Fruit fly (Drosophila melanogaster): ENCODE measurements around the gene Ncoa6.

DNA sequence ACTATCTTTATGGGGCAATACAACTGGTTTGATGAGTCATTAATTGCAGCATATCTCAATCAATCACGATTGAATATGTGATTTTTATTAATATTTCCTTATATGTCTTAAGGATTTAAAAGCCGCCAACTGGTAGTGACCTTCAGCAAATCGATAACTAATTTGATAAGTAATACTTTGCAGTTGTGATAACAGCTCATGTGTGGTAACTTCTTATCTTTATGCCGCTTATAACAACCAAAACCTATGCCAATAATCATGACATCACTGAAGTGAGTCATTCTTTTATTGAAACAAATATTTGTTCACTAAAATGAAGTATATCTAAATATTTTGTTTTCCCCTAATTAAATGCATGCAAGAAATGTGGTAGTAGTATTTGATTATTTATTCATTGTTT is 40.6 kb downstream of the Ncoa6 start:
- TF ChIP-seq CG8478 (optimal IDR thresholded peaks at IDR 0.05) = no peak
- TF ChIP-seq CTCF (optimal IDR thresholded peaks at IDR 0.05) = no peak
